Fruit fly (Drosophila melanogaster) Kc167 (cell line): Measurements from ENCODE around the gene CG15547.

Source experiments
- insv ChIP-seq: fragments of >200 bp; optimal IDR thresholded peaks from 3 replicates; lab custom pipeline; 2018; ENCODE audit warnings: missing external identifiers
- ttk ChIP-seq: sonication (Bioruptor generic); optimal IDR thresholded peaks from 2 replicates; lab custom pipeline; 2017; ENCODE audit warnings: missing external identifiers

DNA sequence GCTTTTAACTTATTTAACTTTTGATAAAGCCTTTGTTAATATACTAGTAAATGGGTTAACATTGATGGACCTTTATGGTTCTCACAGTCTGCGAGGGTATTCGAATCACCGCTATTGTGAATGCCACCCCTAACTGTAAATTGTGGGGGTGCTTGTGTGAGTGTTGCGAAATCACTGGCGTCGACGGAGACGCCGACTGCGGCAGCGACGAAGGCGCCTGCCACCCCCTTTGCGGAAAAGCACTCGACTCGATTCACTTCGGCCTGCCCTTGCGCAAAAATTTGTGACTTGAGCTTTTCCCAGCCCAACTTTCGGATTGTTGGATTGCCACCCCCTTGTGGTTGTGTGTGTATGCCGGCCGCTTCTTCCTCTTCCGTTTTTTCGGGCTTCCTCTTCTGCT lies 3.3 kb downstream of the CG15547 start:
- TF ChIP-seq ttk (lab: Kevin White, UChicago) (no peak), insv (lab: Kevin White, UChicago) (no peak)
